Worm (Caenorhabditis elegans) whole organism, L3 larva: Measurements from ENCODE around the gene Y46G5A.15.

Source experiments
- R02D3.7 ChIP-seq: fragments of 150-350 bp; optimal IDR thresholded peaks from 2 replicates; lab custom pipeline; 2014; ENCODE audit warnings: missing biosample characterization, missing genetic modification characterization
- ama-1 ChIP-seq: fragments of 150-350 bp; optimal IDR thresholded peaks from 2 replicates; lab custom pipeline; 2018
- ceh-82 ChIP-seq: fragments of 150-350 bp; optimal IDR thresholded peaks from 2 replicates; lab custom pipeline; 2014; ENCODE audit warnings: missing biosample characterization, missing genetic modification characterization
- elt-1 ChIP-seq: fragments of 150-350 bp; optimal IDR thresholded peaks from 2 replicates; lab custom pipeline; 2014; ENCODE audit warnings: missing biosample characterization, missing genetic modification characterization
- jun-1 ChIP-seq: fragments of 150-350 bp; optimal IDR thresholded peaks from 2 replicates; lab custom pipeline; 2014; ENCODE audit warnings: missing biosample characterization, missing genetic modification reagents, missing genetic modification characterization
- lin-15B ChIP-seq: fragments of 150-350 bp; optimal IDR thresholded peaks from 2 replicates; lab custom pipeline; 2014; ENCODE audit warnings: missing biosample characterization, missing genetic modification characterization
- nhr-12 ChIP-seq: fragments of 150-350 bp; optimal IDR thresholded peaks from 2 replicates; lab custom pipeline; 2014; ENCODE audit warnings: missing biosample characterization, missing genetic modification characterization
- nhr-23 ChIP-seq: fragments of 150-350 bp; optimal IDR thresholded peaks from 2 replicates; lab custom pipeline; 2014; ENCODE audit warnings: missing biosample characterization, missing genetic modification reagents, missing genetic modification characterization
- nhr-28 ChIP-seq: fragments of 150-350 bp; optimal IDR thresholded peaks from 2 replicates; lab custom pipeline; 2014; ENCODE audit warnings: missing biosample characterization, missing genetic modification characterization
- nhr-76 ChIP-seq: fragments of 150-350 bp; sonication (generic microtip); optimal IDR thresholded peaks from 5 replicates; lab custom pipeline; 2014; ENCODE audit warnings: missing biosample characterization, missing genetic modification characterization
- skn-1 ChIP-seq: fragments of 150-350 bp; optimal IDR thresholded peaks from 2 replicates; lab custom pipeline; 2014; ENCODE audit warnings: missing biosample characterization, missing genetic modification characterization
- snpc-4 ChIP-seq: fragments of 150-350 bp; optimal IDR thresholded peaks from 2 replicates; lab custom pipeline; 2014; ENCODE audit warnings: missing biosample characterization, missing genetic modification characterization
- tbx-2 ChIP-seq: sonication (generic microtip); optimal IDR thresholded peaks from 2 replicates; lab custom pipeline; 2016; ENCODE audit warnings: mild to moderate bottlenecking, missing genetic modification characterization, missing compliant biosample characterization
- unc-62 ChIP-seq: fragments of 150-350 bp; sonication (generic microtip); optimal IDR thresholded peaks from 4 replicates; lab custom pipeline; 2014; ENCODE audit warnings: missing biosample characterization, missing genetic modification reagents, missing genetic modification characterization

DNA sequence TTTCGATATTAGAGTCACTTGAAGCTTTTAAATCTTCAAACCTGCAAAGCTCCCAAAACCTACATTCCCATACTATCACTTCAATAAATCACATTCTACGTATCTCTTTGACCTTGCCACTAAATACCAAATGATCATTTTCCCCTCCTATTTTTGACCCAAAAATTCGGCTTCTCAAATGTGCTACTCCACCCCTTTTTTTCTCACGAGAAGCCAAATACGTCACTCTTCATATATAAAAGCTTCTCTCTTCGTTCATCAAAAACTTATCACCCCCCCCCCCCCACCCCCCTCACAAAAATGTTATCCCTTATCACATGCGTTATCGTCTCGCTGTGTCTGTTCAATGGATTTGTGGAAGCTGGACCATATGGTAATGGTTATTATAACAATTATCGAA, 41.5 kb upstream of the Y46G5A.15 start, which contains the start of gene Y46G5A.38:
- TF ChIP-seq nhr-23 (tag; lab: Kevin White, UChicago), result no peak
- no peak for TF ChIP-seq snpc-4 (tag; lab: Kevin White, UChicago)
- no peak for TF ChIP-seq nhr-12 (tag; lab: Kevin White, UChicago)
- no peak for TF ChIP-seq tbx-2 (tag; lab: Kevin White, UChicago)
- no peak for TF ChIP-seq nhr-28 (tag; lab: Kevin White, UChicago)
- no peak for TF ChIP-seq R02D3.7 (tag; lab: Kevin White, UChicago)
- no peak for TF ChIP-seq unc-62 (GFP tag; lab: Kevin White, UChicago)
- TF ChIP-seq ceh-82 (tag; lab: Kevin White, UChicago), result no peak
- TF ChIP-seq jun-1 (tag; lab: Kevin White, UChicago), result no peak
- no peak for TF ChIP-seq nhr-76
- TF ChIP-seq elt-1 (tag; lab: Kevin White, UChicago), result no peak
- TF ChIP-seq ama-1 (lab: Kevin White, UChicago), result no peak
- TF ChIP-seq lin-15B (tag; lab: Kevin White, UChicago), result no peak
- no peak for TF ChIP-seq skn-1 (tag; lab: Kevin White, UChicago)
